Fruit fly (Drosophila melanogaster): ENCODE measurements around the gene nAChRalpha2.

The nAChRalpha2 gene

dm6 chr3R:24518150-24518580 lies 32.9 kb downstream of the nAChRalpha2 start, which contains the start of gene Pp1alpha-96A (continued):
- TF ChIP-seq Met (GFP tag; optimal IDR thresholded peaks at IDR 0.05) = no peak
- no peak for TF ChIP-seq CG32006 (GFP tag; optimal IDR thresholded peaks at IDR 0.05)
- TF ChIP-seq cyc (GFP tag; optimal IDR thresholded peaks at IDR 0.05) = peak; percentile 8
- no peak for TF ChIP-seq CG6808 (GFP tag; optimal IDR thresholded peaks at IDR 0.05)
- peak; percentile 64 for TF ChIP-seq CG1621 (tag; optimal IDR thresholded peaks at IDR 0.05)
- TF ChIP-seq fd85E (GFP tag; optimal IDR thresholded peaks at IDR 0.05) = no peak
- peak; percentile 10 for TF ChIP-seq Hr39 (GFP tag; optimal IDR thresholded peaks at IDR 0.05)
- TF ChIP-seq CG7368 (GFP tag; optimal IDR thresholded peaks at IDR 0.05) = no peak
- no peak for TF ChIP-seq CG6276 (GFP tag; optimal IDR thresholded peaks at IDR 0.05)
- TF ChIP-seq esn (GFP tag; optimal IDR thresholded peaks at IDR 0.05) = no peak
- TF ChIP-seq CG11762 (GFP tag; optimal IDR thresholded peaks at IDR 0.05; ENCODE audit: insufficient read depth) = no peak
- no peak for TF ChIP-seq ss (GFP tag; optimal IDR thresholded peaks at IDR 0.05)
- no peak for TF ChIP-seq dac (GFP tag; optimal IDR thresholded peaks at IDR 0.05)
- TF ChIP-seq salr (GFP tag; optimal IDR thresholded peaks at IDR 0.05) = no peak
- TF ChIP-seq CG9139 (GFP tag; optimal IDR thresholded peaks at IDR 0.05) = no peak
- TF ChIP-seq CG31627 (GFP tag; optimal IDR thresholded peaks at IDR 0.05) = peak; percentile 15
- TF ChIP-seq svp (GFP tag) = peak; percentile 44
- no peak for TF ChIP-seq acj6 (GFP tag; optimal IDR thresholded peaks at IDR 0.05)
- TF ChIP-seq CG16779 (tag; optimal IDR thresholded peaks at IDR 0.05) = no peak
- no peak for TF ChIP-seq eg (GFP tag; IDR thresholded peaks at IDR 0.05)
- TF ChIP-seq CG15336 (GFP tag; IDR thresholded peaks at IDR 0.05) = no peak
- no peak for TF ChIP-seq CG8319 (GFP tag; optimal IDR thresholded peaks at IDR 0.05)
- no peak for TF ChIP-seq Blimp-1 (GFP tag; optimal IDR thresholded peaks at IDR 0.05)
- TF ChIP-seq fd59A (GFP tag; optimal IDR thresholded peaks at IDR 0.05) = no peak
- TF ChIP-seq Hr38 (GFP tag; optimal IDR thresholded peaks at IDR 0.05) = no peak
- no peak for TF ChIP-seq CG4318 (GFP tag; optimal IDR thresholded peaks at IDR 0.05)
- TF ChIP-seq CG8632 (GFP tag; optimal IDR thresholded peaks at IDR 0.05) = no peak
- TF ChIP-seq CG34406 (GFP tag; optimal IDR thresholded peaks at IDR 0.05) = no peak

- TF ChIP-seq vri (GFP tag; optimal IDR thresholded peaks at IDR 0.05) (no peak), spab (GFP tag; optimal IDR thresholded peaks at IDR 0.05) (no peak), CG6854 (GFP tag; optimal IDR thresholded peaks at IDR 0.05) (no peak), CG10669 (GFP tag; optimal IDR thresholded peaks at IDR 0.05) (no peak), topi (GFP tag; optimal IDR thresholded peaks at IDR 0.05) (no peak), Eip93F (GFP tag; optimal IDR thresholded peaks at IDR 0.05) (no peak), eg (GFP tag; IDR thresholded peaks at IDR 0.05) (no peak), pdm3 (GFP tag; optimal IDR thresholded peaks at IDR 0.05) (no peak), CG6808 (GFP tag; optimal IDR thresholded peaks at IDR 0.05) (no peak), Eip75B (GFP tag; optimal IDR thresholded peaks at IDR 0.05) (no peak), Hr38 (GFP tag; optimal IDR thresholded peaks at IDR 0.05) (no peak), ss (GFP tag; optimal IDR thresholded peaks at IDR 0.05) (no peak), CG11762 (GFP tag; optimal IDR thresholded peaks at IDR 0.05; ENCODE audit: insufficient read depth) (no peak), Hr4 (GFP tag; optimal IDR thresholded peaks at IDR 0.05) (no peak), Lpt (GFP tag; optimal IDR thresholded peaks at IDR 0.05) (no peak), Smox (GFP tag; optimal IDR thresholded peaks at IDR 0.05) (no peak), CG11294 (GFP tag; IDR thresholded peaks at IDR 0.05) (no peak)
Measured at dm6 chr3R:24521313-24521712, 36.1 kb downstream of the nAChRalpha2 start.

dm6 chr3R:24523578-24523977 lies 38.4 kb downstream of the nAChRalpha2 start, which contains the start of gene CG13622:
CG13622 (minus strand) TSS chr3R:24523678.
- TF ChIP-seq lz (GFP tag; optimal IDR thresholded peaks at IDR 0.05) = no peak
- no peak for TF ChIP-seq vri (GFP tag; optimal IDR thresholded peaks at IDR 0.05)
- TF ChIP-seq Eip75B (GFP tag; optimal IDR thresholded peaks at IDR 0.05) = no peak
- TF ChIP-seq CG9139 (GFP tag; optimal IDR thresholded peaks at IDR 0.05) = no peak
- no peak for TF ChIP-seq ss (GFP tag; optimal IDR thresholded peaks at IDR 0.05)
- no peak for TF ChIP-seq svp (GFP tag)
- TF ChIP-seq CG11762 (GFP tag; optimal IDR thresholded peaks at IDR 0.05; ENCODE audit: insufficient read depth) = no peak
- no peak for TF ChIP-seq Eip93F (GFP tag; optimal IDR thresholded peaks at IDR 0.05)
- no peak for TF ChIP-seq eg (GFP tag; IDR thresholded peaks at IDR 0.05)
- no peak for TF ChIP-seq CG6276 (GFP tag; optimal IDR thresholded peaks at IDR 0.05)
- no peak for TF ChIP-seq Smox (GFP tag; optimal IDR thresholded peaks at IDR 0.05)
- no peak for TF ChIP-seq Hr4 (GFP tag; optimal IDR thresholded peaks at IDR 0.05)
- TF ChIP-seq dac (GFP tag; optimal IDR thresholded peaks at IDR 0.05) = no peak
- TF ChIP-seq CG7368 (GFP tag; optimal IDR thresholded peaks at IDR 0.05) = no peak
- TF ChIP-seq Hr39 (GFP tag; optimal IDR thresholded peaks at IDR 0.05) = no peak
- TF ChIP-seq acj6 (GFP tag; optimal IDR thresholded peaks at IDR 0.05) = no peak
- no peak for TF ChIP-seq Met (GFP tag; optimal IDR thresholded peaks at IDR 0.05)
- no peak for TF ChIP-seq Sox15 (GFP tag; optimal IDR thresholded peaks at IDR 0.05)
